Fruit fly (Drosophila melanogaster): ENCODE results near the gene CG10026.

CG10026 gene

dm6 chr2L:19439598-19440230 is 14.3 kb upstream of the CG10026 start (continued):
- TF ChIP-seq Jarid2 (GFP tag; optimal IDR thresholded peaks at IDR 0.05) (peak; percentile 26), Oaz (GFP tag; IDR thresholded peaks at IDR 0.05) (0 out of 2 replicates have a peak, but pooled peaks have one; percentile 34), CG11723 (GFP tag; optimal IDR thresholded peaks at IDR 0.05) (peak; percentile 79), Lim3 (GFP tag; IDR thresholded peaks at IDR 0.05) (peak; percentile 66; the same call in 1 of the 2 replicates), Nf-YB (GFP tag; optimal IDR thresholded peaks at IDR 0.05) (peak; percentile 40), CoRest (tag; optimal IDR thresholded peaks at IDR 0.05) (peak; percentile 93), cad (GFP tag; optimal IDR thresholded peaks at IDR 0.05) (no peak), CG17186 (GFP tag; optimal IDR thresholded peaks at IDR 0.05) (no peak), CG1024 (GFP tag; IDR thresholded peaks at IDR 0.05) (peak; percentile 83), CG11093 (GFP tag; IDR thresholded peaks at IDR 0.05) (peak; percentile 64; the same call in 2 of the 3 replicates), CG11504 (tag; optimal IDR thresholded peaks at IDR 0.05) (peak; percentile 94), sima (GFP tag; optimal IDR thresholded peaks at IDR 0.05) (no peak), ewg (GFP tag; optimal IDR thresholded peaks at IDR 0.05) (peak; percentile 78), CG6654 (GFP tag; optimal IDR thresholded peaks at IDR 0.05) (peak; percentile 36), CG4404 (GFP tag; IDR thresholded peaks at IDR 0.05) (peak; percentile 53; the same call in 1 of the 2 replicates), CG14965 (GFP tag; optimal IDR thresholded peaks at IDR 0.05; ENCODE audit: borderline replicate concordance) (no peak), Nf-YA (GFP tag; IDR thresholded peaks at IDR 0.05) (peak; percentile 91), trem (tag; optimal IDR thresholded peaks at IDR 0.05) (peak; percentile 65), CG13775 (GFP tag; optimal IDR thresholded peaks at IDR 0.05) (peak; percentile 74), bcd (GFP tag; optimal IDR thresholded peaks at IDR 0.05) (peak; percentile 70), vnd (GFP tag; IDR thresholded peaks at IDR 0.05; ENCODE audit: partially characterized antibody) (no peak), luna (GFP tag; optimal IDR thresholded peaks at IDR 0.05) (peak; percentile 58), CG12236 (GFP tag; optimal IDR thresholded peaks at IDR 0.05) (peak; percentile 24), dpn (GFP tag; optimal IDR thresholded peaks at IDR 0.05) (peak; percentile 59 to 79), CG6689 (GFP tag; IDR thresholded peaks at IDR 0.05) (peak; percentile 74), Abd-B (GFP tag; optimal IDR thresholded peaks at IDR 0.05) (peak; percentile 58), lov (optimal IDR thresholded peaks at IDR 0.05) (no peak), lov (GFP tag; IDR thresholded peaks at IDR 0.05) (peak; percentile 33; the same call in 1 of the 3 replicates), CG12104 (GFP tag; optimal IDR thresholded peaks at IDR 0.05) (no peak), stwl (tag; optimal IDR thresholded peaks at IDR 0.05) (no peak), CG18619 (GFP tag; optimal IDR thresholded peaks at IDR 0.05) (peak; percentile 81), CG3163 (GFP tag; optimal IDR thresholded peaks at IDR 0.05) (peak; percentile 48), D (optimal IDR thresholded peaks at IDR 0.05) (no peak), D (GFP tag; optimal IDR thresholded peaks at IDR 0.05) (peak; percentile 66), CG33213 (GFP tag; optimal IDR thresholded peaks at IDR 0.05) (peak; percentile 50), CG11085 (GFP tag; IDR thresholded peaks at IDR 0.05) (no peak), CG10366 (GFP tag; IDR thresholded peaks at IDR 0.05) (peak; percentile 96), Awh (GFP tag; IDR thresholded peaks at IDR 0.05) (peak; percentile 88), pfk (GFP tag; optimal IDR thresholded peaks at IDR 0.05) (no peak), knrl (GFP tag; IDR thresholded peaks at IDR 0.05; ENCODE audit: partially characterized antibody) (no peak), Gug (GFP tag; IDR thresholded peaks at IDR 0.05) (0 out of 4 replicates have a peak, but pooled peaks have one; percentile 23), CG17612 (GFP tag; IDR thresholded peaks at IDR 0.05) (no peak), Max (GFP tag; optimal IDR thresholded peaks at IDR 0.05) (peak; percentile 20), CG1603 (tag; optimal IDR thresholded peaks at IDR 0.05) (peak; percentile 92), CG15011 (GFP tag; optimal IDR thresholded peaks at IDR 0.05) (peak; percentile 50), fd96Cb (tag; optimal IDR thresholded peaks at IDR 0.05) (peak; percentile 74), dan (GFP tag; IDR thresholded peaks at IDR 0.05) (no peak), Sox102F (GFP tag; optimal IDR thresholded peaks at IDR 0.05) (peak; percentile 87), CG4820 (GFP tag; optimal IDR thresholded peaks at IDR 0.05) (peak; percentile 58), sr (GFP tag; IDR thresholded peaks at IDR 0.05) (no peak)
